Worm (Caenorhabditis elegans) whole organism, midembryonic: ENCODE results near the gene C07A9.9.

Source experiments
- T22C8.4 ChIP-seq: fragments of 200-800 bp; sonication (Bioruptor generic); IDR thresholded peaks from 2 replicates; pipeline ENCODE4 v1.3.6; 2022; ENCODE audit warnings: missing genetic modification characterization, missing compliant biosample characterization
- cog-1 ChIP-seq: sonication (generic microtip); optimal IDR thresholded peaks from 2 replicates; lab custom pipeline; 2016; ENCODE audit warnings: missing genetic modification characterization, missing compliant biosample characterization
- flt-1 ChIP-seq: fragments of 200-800 bp; sonication (Bioruptor generic); IDR thresholded peaks from 2 replicates; pipeline ENCODE4 v1.3.6; 2022; ENCODE audit warnings: missing genetic modification characterization, missing compliant biosample characterization
- ztf-23 ChIP-seq: fragments of 200-800 bp; sonication (Bioruptor generic); IDR thresholded peaks from 2 replicates; pipeline ENCODE4 v1.3.6; 2022; ENCODE audit warnings: missing genetic modification reagents, missing genetic modification characterization, missing compliant biosample characterization
- ztf-29 ChIP-seq: fragments of 200-800 bp; sonication (Bioruptor generic); IDR thresholded peaks from 2 replicates; pipeline ENCODE4 v1.3.6; 2022; ENCODE audit warnings: missing genetic modification reagents, missing genetic modification characterization, missing compliant biosample characterization

ce11 chrIII:9697886-9698285 lies 30.4 kb upstream of the C07A9.9 start:
- TF ChIP-seq T22C8.4 (GFP tag; lab: Robert Waterston, UW) (no peak), ztf-29 (GFP tag; lab: Robert Waterston, UW) (no peak), ztf-23 (no peak), flt-1 (GFP tag; lab: Robert Waterston, UW) (no peak), cog-1 (tag; lab: Kevin White, UChicago) (no peak)
